Worm (Caenorhabditis elegans) whole organism, late embryonic: ENCODE results near the gene T24B8.7.

ENCODE experiments used
- C38D4.7 ChIP-seq: fragments of 200-800 bp; sonication (Bioruptor generic); optimal IDR thresholded peaks from 2 replicates; lab custom pipeline; 2018; ENCODE audit warnings: mild to moderate bottlenecking, missing genetic modification characterization, moderate library complexity, missing compliant biosample characterization
- K02D7.2 ChIP-seq: sonication (generic microtip); optimal IDR thresholded peaks from 2 replicates; lab custom pipeline; 2017; ENCODE audit warnings: mild to moderate bottlenecking, missing genetic modification characterization, missing compliant biosample characterization
- K09A11.1 ChIP-seq: sonication (generic microtip); optimal IDR thresholded peaks from 2 replicates; lab custom pipeline; 2017; ENCODE audit warnings: antibody characterized with exemption, mild to moderate bottlenecking, missing genetic modification characterization, missing compliant biosample characterization; ENCODE audit not compliant: insufficient read depth
- T23F11.4 ChIP-seq: fragments of 200-800 bp; sonication (Bioruptor generic); optimal IDR thresholded peaks from 2 replicates; lab custom pipeline; 2018; ENCODE audit warnings: mild to moderate bottlenecking, missing genetic modification characterization, missing compliant biosample characterization
- ahr-1 ChIP-seq: sonication (generic microtip); optimal IDR thresholded peaks from 2 replicates; lab custom pipeline; 2016; ENCODE audit warnings: missing genetic modification characterization, missing compliant biosample characterization
- ceh-18 ChIP-seq: sonication (generic microtip); optimal IDR thresholded peaks from 2 replicates; lab custom pipeline; 2016; ENCODE audit warnings: missing genetic modification characterization, missing compliant biosample characterization
- ceh-19 ChIP-seq: fragments of 200-800 bp; sonication (Bioruptor generic); optimal IDR thresholded peaks from 2 replicates; lab custom pipeline; 2018; ENCODE audit warnings: mild to moderate bottlenecking, missing genetic modification characterization, missing compliant biosample characterization
- ceh-22 ChIP-seq: sonication (generic microtip); optimal IDR thresholded peaks from 2 replicates; lab custom pipeline; 2017; ENCODE audit warnings: missing biosample characterization, missing genetic modification characterization
- ceh-24 ChIP-seq: sonication (generic microtip); optimal IDR thresholded peaks from 2 replicates; lab custom pipeline; 2016; ENCODE audit warnings: mild to moderate bottlenecking, missing genetic modification characterization, missing compliant biosample characterization
- ceh-30 ChIP-seq: fragments of 150-350 bp; optimal IDR thresholded peaks from 2 replicates; lab custom pipeline; 2014; ENCODE audit warnings: missing biosample characterization, missing genetic modification characterization
- che-1 ChIP-seq: sonication (generic microtip); optimal IDR thresholded peaks from 2 replicates; lab custom pipeline; 2016; ENCODE audit warnings: mild to moderate bottlenecking, missing genetic modification characterization, missing compliant biosample characterization
- dmd-4 ChIP-seq: sonication (generic microtip); optimal IDR thresholded peaks from 2 replicates; lab custom pipeline; 2016; ENCODE audit warnings: borderline replicate concordance, missing genetic modification characterization, missing compliant biosample characterization
- elt-4 ChIP-seq: sonication (generic microtip); optimal IDR thresholded peaks from 2 replicates; lab custom pipeline; 2016; ENCODE audit warnings: missing genetic modification characterization, missing compliant biosample characterization
- fkh-6 ChIP-seq: sonication (generic microtip); optimal IDR thresholded peaks from 2 replicates; lab custom pipeline; 2016; ENCODE audit warnings: missing genetic modification characterization, missing compliant biosample characterization
- hlh-30 ChIP-seq: sonication (generic microtip); optimal IDR thresholded peaks from 2 replicates; lab custom pipeline; 2017; ENCODE audit warnings: antibody characterized with exemption, missing genetic modification characterization, missing compliant biosample characterization; ENCODE audit not compliant: insufficient read depth
- lim-6 ChIP-seq: sonication (generic microtip); optimal IDR thresholded peaks from 2 replicates; lab custom pipeline; 2016; ENCODE audit warnings: missing genetic modification characterization, missing compliant biosample characterization
- lin-11 ChIP-seq: fragments of 200-800 bp; sonication (Bioruptor generic); optimal IDR thresholded peaks from 2 replicates; lab custom pipeline; 2018; ENCODE audit warnings: mild to moderate bottlenecking, missing genetic modification characterization, missing compliant biosample characterization
- madf-2 ChIP-seq: sonication (generic microtip); optimal IDR thresholded peaks from 2 replicates; lab custom pipeline; 2017; ENCODE audit warnings: missing genetic modification characterization, missing compliant biosample characterization
- mec-3 ChIP-seq: sonication (generic microtip); optimal IDR thresholded peaks from 2 replicates; lab custom pipeline; 2016; ENCODE audit warnings: borderline replicate concordance, missing genetic modification characterization, missing compliant biosample characterization
- nfya-1 ChIP-seq: sonication (generic microtip); optimal IDR thresholded peaks from 2 replicates; lab custom pipeline; 2017; ENCODE audit warnings: missing genetic modification characterization, mild to moderate bottlenecking, missing compliant biosample characterization, antibody characterized with exemption, moderate library complexity
- nhr-11 ChIP-seq: fragments of 150-350 bp; optimal IDR thresholded peaks from 2 replicates; lab custom pipeline; 2014; ENCODE audit warnings: missing biosample characterization, missing genetic modification characterization
- npax-4 ChIP-seq: sonication (generic microtip); optimal IDR thresholded peaks from 2 replicates; lab custom pipeline; 2016; ENCODE audit warnings: missing genetic modification characterization, missing compliant biosample characterization
- pqm-1 ChIP-seq: sonication (generic microtip); optimal IDR thresholded peaks from 2 replicates; lab custom pipeline; 2016; ENCODE audit warnings: missing genetic modification characterization, missing compliant biosample characterization
- pros-1 ChIP-seq: fragments of 150-350 bp; optimal IDR thresholded peaks from 2 replicates; lab custom pipeline; 2014; ENCODE audit warnings: missing biosample characterization, missing genetic modification reagents, missing genetic modification characterization
- ref-2 ChIP-seq: sonication (generic microtip); optimal IDR thresholded peaks from 2 replicates; lab custom pipeline; 2016; ENCODE audit warnings: missing genetic modification characterization, missing compliant biosample characterization
- sox-2 ChIP-seq: fragments of 200-800 bp; sonication (Bioruptor generic); IDR thresholded peaks from 2 replicates; pipeline ENCODE4 v1.3.6; 2022; ENCODE audit warnings: missing genetic modification reagents, missing genetic modification characterization, missing compliant biosample characterization
- sox-4 ChIP-seq: sonication (generic microtip); optimal IDR thresholded peaks from 2 replicates; lab custom pipeline; 2017; ENCODE audit warnings: mild to moderate bottlenecking, missing genetic modification characterization, inconsistent platforms, missing compliant biosample characterization
- ttx-3 ChIP-seq: sonication (generic microtip); optimal IDR thresholded peaks from 2 replicates; lab custom pipeline; 2016; ENCODE audit warnings: missing genetic modification reagents, missing genetic modification characterization, missing compliant biosample characterization
- unc-3 ChIP-seq, 2 experiments: fragments of 200-800 bp in 1 of 2; sonication (Bioruptor generic) in 1 of 2; sonication (generic microtip) in 1 of 2; conservative IDR thresholded peaks in 1 of 2; optimal IDR thresholded peaks in 1 of 2; 2 replicates each; pipeline versions ENCODE4 v1.3.6 to Lab custom; 2016 to 2022; ENCODE audit warnings: missing compliant biosample characterization in 2 of 2, missing genetic modification characterization in 2 of 2, missing genetic modification reagents in 1 of 2
- unc-42 ChIP-seq: sonication (generic microtip); optimal IDR thresholded peaks from 2 replicates; lab custom pipeline; 2016; ENCODE audit warnings: missing genotype, missing genetic modification characterization, missing compliant biosample characterization
- unc-55 ChIP-seq: sonication (generic microtip); optimal IDR thresholded peaks from 2 replicates; lab custom pipeline; 2017; ENCODE audit warnings: missing biosample characterization, missing genetic modification reagents, missing genetic modification characterization
- unc-86 ChIP-seq: sonication (generic microtip); optimal IDR thresholded peaks from 2 replicates; lab custom pipeline; 2016; ENCODE audit warnings: missing genetic modification characterization, missing compliant biosample characterization
- ztf-16 ChIP-seq: sonication (generic microtip); optimal IDR thresholded peaks from 2 replicates; lab custom pipeline; 2017; ENCODE audit warnings: missing genetic modification characterization, missing compliant biosample characterization

The T24B8.7 gene

DNA sequence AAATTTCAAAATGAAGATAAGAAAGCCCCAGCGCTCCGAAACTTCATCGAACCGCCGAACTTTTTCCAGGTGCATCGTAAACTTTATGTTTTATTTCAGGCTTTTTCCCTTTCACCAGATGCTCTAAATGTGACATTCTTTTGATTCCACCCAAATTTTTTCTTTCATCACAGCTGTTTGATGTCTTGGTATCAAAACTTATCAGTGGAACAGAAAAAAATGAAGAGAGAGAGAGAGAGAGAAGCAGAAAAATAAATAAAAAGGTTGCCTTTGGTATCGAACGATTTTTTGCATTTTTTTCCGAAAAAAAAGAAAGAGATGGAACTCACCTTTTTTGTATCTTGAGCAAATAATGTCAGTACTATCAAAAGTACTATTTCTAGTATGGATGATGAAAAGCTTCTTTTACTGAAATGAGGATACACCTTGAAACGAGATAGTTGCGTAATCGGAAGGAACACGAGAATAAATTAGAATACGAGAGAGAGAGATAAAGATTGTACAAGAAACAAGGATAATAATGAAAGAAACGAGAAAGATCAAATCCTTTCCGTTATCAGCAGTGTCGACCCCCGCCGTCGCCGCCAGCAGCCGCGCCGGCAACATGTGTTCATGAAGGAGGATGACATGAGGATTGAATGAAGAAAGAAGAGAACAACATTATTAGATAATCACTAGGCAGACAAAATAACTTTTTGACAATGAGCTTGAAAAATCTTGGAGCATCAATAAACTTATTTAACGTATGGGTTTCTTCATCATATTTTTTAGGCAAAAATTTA is 22.8 kb upstream of the T24B8.7 start:
- TF ChIP-seq ceh-18 (tag; lab: Kevin White, UChicago) = peak; percentile 35
- TF ChIP-seq unc-55 = peak; percentile 32
- TF ChIP-seq pqm-1 = no peak
- TF ChIP-seq, all 69 proteins: peak for 2

DNA sequence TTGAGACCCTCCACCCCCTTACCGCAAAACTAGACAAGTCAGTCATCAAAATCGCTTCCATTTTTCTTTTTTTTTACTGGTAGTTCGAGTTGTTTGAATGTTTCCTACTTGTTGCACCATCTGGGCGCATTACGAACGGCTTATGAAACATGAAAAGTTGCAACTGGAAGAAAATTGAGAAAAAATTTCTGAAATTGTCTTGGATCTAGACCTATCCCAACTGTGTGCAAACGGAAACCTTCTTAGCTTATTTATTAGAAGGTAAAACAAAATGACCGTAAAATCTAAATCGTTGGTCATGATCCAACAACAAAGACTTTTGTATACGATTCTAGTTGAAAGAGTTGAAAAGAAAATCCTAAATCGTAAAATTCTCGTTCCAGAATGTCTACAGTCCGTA is 21.0 kb upstream of the T24B8.7 start:
- TF ChIP-seq hlh-30 (tag; lab: Kevin White, UChicago) (no peak), unc-3 (GFP tag; conservative IDR thresholded peaks at IDR 0.05; lab: Robert Waterston, UW) (no peak), unc-3 (tag; optimal IDR thresholded peaks at IDR 0.05; lab: Kevin White, UChicago) (no peak), unc-86 (tag; lab: Kevin White, UChicago) (no peak), ceh-30 (no peak), lim-6 (no peak), npax-4 (tag; lab: Kevin White, UChicago) (no peak), sox-2 (GFP tag; lab: Robert Waterston, UW) (no peak), T23F11.4 (GFP tag; lab: Kevin White, UChicago) (no peak), ceh-22 (tag; lab: Kevin White, UChicago) (no peak), ceh-18 (tag; lab: Kevin White, UChicago) (no peak), ahr-1 (no peak), ttx-3 (tag; lab: Kevin White, UChicago) (no peak), nfya-1 (no peak), sox-4 (tag; lab: Kevin White, UChicago) (no peak), K09A11.1 (tag; lab: Kevin White, UChicago) (no peak), unc-42 (tag; lab: Kevin White, UChicago) (no peak), elt-4 (no peak), nhr-11 (tag; lab: Kevin White, UChicago) (no peak)

DNA sequence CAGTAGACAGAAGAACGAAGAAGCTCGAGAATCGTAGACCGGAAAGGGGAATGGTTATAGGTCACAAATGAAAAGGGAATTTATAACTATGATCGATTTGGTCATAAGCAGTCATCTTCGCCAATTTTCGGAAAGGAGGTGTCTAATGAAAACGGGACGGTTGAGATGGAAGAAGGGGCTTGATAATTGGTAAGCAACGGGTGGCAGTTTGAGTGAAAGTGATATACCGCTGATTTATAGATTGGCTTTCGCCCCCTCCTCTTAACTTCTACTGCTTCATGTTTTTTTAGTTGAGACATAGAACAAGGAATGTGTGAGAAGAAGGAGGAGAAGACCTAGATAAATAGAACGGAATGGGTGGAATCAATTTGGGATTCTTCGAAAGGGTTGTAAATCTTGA is 19.3 kb upstream of the T24B8.7 start:
- TF ChIP-seq elt-4 = no peak
- no peak for TF ChIP-seq ztf-16 (tag; lab: Kevin White, UChicago)
- no peak for TF ChIP-seq mec-3 (tag; lab: Kevin White, UChicago)
- TF ChIP-seq lim-6 = no peak
- TF ChIP-seq nhr-11 (tag; lab: Kevin White, UChicago) = no peak
- TF ChIP-seq ceh-19 (GFP tag; lab: Kevin White, UChicago) = no peak
- TF ChIP-seq ceh-24 (tag; lab: Kevin White, UChicago) = no peak
- TF ChIP-seq che-1 (tag; lab: Kevin White, UChicago) = no peak
- TF ChIP-seq unc-86 (tag; lab: Kevin White, UChicago) = no peak
- TF ChIP-seq ttx-3 (tag; lab: Kevin White, UChicago) = no peak
- no peak for TF ChIP-seq K09A11.1 (tag; lab: Kevin White, UChicago)
- no peak for TF ChIP-seq pros-1
- no peak for TF ChIP-seq dmd-4 (tag; lab: Kevin White, UChicago)
- TF ChIP-seq madf-2 (tag; lab: Kevin White, UChicago) = no peak
- TF ChIP-seq fkh-6 (tag; lab: Kevin White, UChicago) = no peak
- no peak for TF ChIP-seq unc-42 (tag; lab: Kevin White, UChicago)
- no peak for TF ChIP-seq K02D7.2 (tag; lab: Kevin White, UChicago)
- TF ChIP-seq pqm-1 = no peak

DNA sequence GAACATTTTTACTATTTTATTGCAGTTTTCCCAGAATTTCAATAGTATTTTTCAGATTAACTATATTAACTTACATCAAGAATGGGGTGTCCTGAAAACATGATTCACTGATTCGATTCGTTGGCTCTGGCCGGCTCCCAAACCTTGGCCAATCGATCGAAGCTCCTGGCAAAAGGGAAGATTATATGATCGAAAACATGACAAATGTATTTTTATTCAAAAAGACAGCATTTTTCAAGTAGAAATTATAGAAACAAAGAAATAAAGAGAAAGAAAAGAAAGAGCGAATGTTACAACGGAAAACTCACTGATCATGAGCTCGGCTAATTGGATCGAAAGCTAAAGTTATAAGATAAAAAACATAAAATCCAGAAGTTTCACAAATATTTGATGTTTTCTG is 17.3 kb upstream of the T24B8.7 start, which contains the start of gene T24B8.4:
T24B8.4 (minus strand) TSS at position 101 of the 400 bp plus-strand sequence.
- TF ChIP-seq C38D4.7 (GFP tag; lab: Kevin White, UChicago) (no peak), lin-11 (tag; lab: Kevin White, UChicago) (no peak), sox-4 (tag; lab: Kevin White, UChicago) (no peak), ref-2 (tag; lab: Kevin White, UChicago) (no peak)
